Worm (Caenorhabditis elegans) whole organism, L3 larva: ENCODE data around the gene bgal-2.

Experiments
- R02D3.7 ChIP-seq: fragments of 150-350 bp; optimal IDR thresholded peaks from 2 replicates; lab custom pipeline; 2014; ENCODE audit warnings: missing biosample characterization, missing genetic modification characterization
- ZK546.5 ChIP-seq: sonication (generic microtip); optimal IDR thresholded peaks from 2 replicates; lab custom pipeline; 2017; ENCODE audit warnings: missing biosample characterization, missing genetic modification characterization
- aly-2 ChIP-seq: fragments of 150-350 bp; optimal IDR thresholded peaks from 2 replicates; lab custom pipeline; 2014; ENCODE audit warnings: missing biosample characterization, missing genetic modification characterization
- ama-1 ChIP-seq: fragments of 150-350 bp; optimal IDR thresholded peaks from 2 replicates; lab custom pipeline; 2018
- ceh-16 ChIP-seq: sonication (generic microtip); optimal IDR thresholded peaks from 2 replicates; lab custom pipeline; 2017; ENCODE audit warnings: missing biosample characterization, missing genetic modification characterization
- ceh-28 ChIP-seq: fragments of 150-350 bp; optimal IDR thresholded peaks from 2 replicates; lab custom pipeline; 2014; ENCODE audit warnings: missing biosample characterization, missing genetic modification reagents, missing genetic modification characterization
- ceh-82 ChIP-seq: fragments of 150-350 bp; optimal IDR thresholded peaks from 2 replicates; lab custom pipeline; 2014; ENCODE audit warnings: missing biosample characterization, missing genetic modification characterization
- ceh-9 ChIP-seq: sonication (generic microtip); optimal IDR thresholded peaks from 2 replicates; lab custom pipeline; 2018; ENCODE audit warnings: missing biosample characterization, missing genetic modification characterization
- daf-12 ChIP-seq: fragments of 150-350 bp; optimal IDR thresholded peaks from 2 replicates; lab custom pipeline; 2014; ENCODE audit warnings: missing biosample characterization, missing genetic modification reagents, missing genetic modification characterization
- egl-27 ChIP-seq: sonication (generic microtip); optimal IDR thresholded peaks from 4 replicates; lab custom pipeline; 2017; ENCODE audit warnings: missing biosample characterization, missing genetic modification reagents, missing genetic modification characterization
- egl-5 ChIP-seq: fragments of 150-350 bp; optimal IDR thresholded peaks from 2 replicates; lab custom pipeline; 2017; ENCODE audit warnings: missing biosample characterization, missing genetic modification reagents, missing genetic modification characterization, inconsistent platforms
- elt-1 ChIP-seq: fragments of 150-350 bp; optimal IDR thresholded peaks from 2 replicates; lab custom pipeline; 2014; ENCODE audit warnings: missing biosample characterization, missing genetic modification characterization
- elt-2 ChIP-seq: sonication (generic microtip); optimal IDR thresholded peaks from 2 replicates; lab custom pipeline; 2016; ENCODE audit warnings: missing genetic modification reagents, mild to moderate bottlenecking, missing genetic modification characterization, missing compliant biosample characterization
- elt-3 ChIP-seq, 3 experiments: fragments of 150-350 bp in 1 of 3; sonication (generic microtip) in 2 of 3; optimal IDR thresholded peaks; 2 replicates in 2 of 3; 4 replicates in 1 of 3; lab custom pipeline; 2014 to 2017; ENCODE audit warnings: missing biosample characterization in 3 of 3, missing genetic modification characterization in 3 of 3
- eor-1 ChIP-seq, 2 experiments: fragments of 150-350 bp; optimal IDR thresholded peaks; 2 replicates each; lab custom pipeline; 2014 to 2018; ENCODE audit warnings: missing biosample characterization in 2 of 2, missing genetic modification characterization in 2 of 2
- fkh-10 ChIP-seq: sonication (generic microtip); optimal IDR thresholded peaks from 2 replicates; lab custom pipeline; 2017; ENCODE audit warnings: missing biosample characterization, missing genetic modification reagents, missing genetic modification characterization
- fkh-2 ChIP-seq: fragments of 150-350 bp; optimal IDR thresholded peaks from 2 replicates; lab custom pipeline; 2014; ENCODE audit warnings: missing biosample characterization, missing genetic modification reagents, missing genetic modification characterization
- fos-1 ChIP-seq: fragments of 150-350 bp; optimal IDR thresholded peaks from 2 replicates; lab custom pipeline; 2014; ENCODE audit warnings: missing biosample characterization, missing genetic modification characterization
- hmg-11 ChIP-seq: sonication (generic microtip); optimal IDR thresholded peaks from 2 replicates; lab custom pipeline; 2016; ENCODE audit warnings: missing genetic modification characterization, missing compliant biosample characterization
- jun-1 ChIP-seq: fragments of 150-350 bp; optimal IDR thresholded peaks from 2 replicates; lab custom pipeline; 2014; ENCODE audit warnings: missing biosample characterization, missing genetic modification reagents, missing genetic modification characterization
- lin-15B ChIP-seq: fragments of 150-350 bp; optimal IDR thresholded peaks from 2 replicates; lab custom pipeline; 2014; ENCODE audit warnings: missing biosample characterization, missing genetic modification characterization
- lin-39 ChIP-seq: fragments of 150-350 bp; optimal IDR thresholded peaks from 2 replicates; lab custom pipeline; 2018; ENCODE audit warnings: missing biosample characterization, missing genetic modification reagents, missing genetic modification characterization
- lsy-12 ChIP-seq: sonication (generic microtip); optimal IDR thresholded peaks from 2 replicates; lab custom pipeline; 2016; ENCODE audit warnings: mild to moderate bottlenecking, missing genetic modification characterization, missing compliant biosample characterization
- mdl-1 ChIP-seq: fragments of 150-350 bp; optimal IDR thresholded peaks from 2 replicates; lab custom pipeline; 2014; ENCODE audit warnings: missing biosample characterization, missing genetic modification characterization
- mml-1 ChIP-seq: fragments of 150-350 bp; sonication (generic microtip); optimal IDR thresholded peaks from 3 replicates; lab custom pipeline; 2014; ENCODE audit warnings: missing biosample characterization, missing genetic modification characterization
- nfya-1 ChIP-seq: sonication (generic microtip); optimal IDR thresholded peaks from 2 replicates; lab custom pipeline; 2017; ENCODE audit warnings: missing genetic modification characterization, mild to moderate bottlenecking, missing compliant biosample characterization, antibody characterized with exemption, moderate library complexity; ENCODE audit not compliant: insufficient read depth
- nhr-11 ChIP-seq: fragments of 150-350 bp; optimal IDR thresholded peaks from 2 replicates; lab custom pipeline; 2014; ENCODE audit warnings: missing biosample characterization, missing genetic modification characterization
- nhr-12 ChIP-seq: fragments of 150-350 bp; optimal IDR thresholded peaks from 2 replicates; lab custom pipeline; 2014; ENCODE audit warnings: missing biosample characterization, missing genetic modification characterization
- nhr-23 ChIP-seq: fragments of 150-350 bp; optimal IDR thresholded peaks from 2 replicates; lab custom pipeline; 2014; ENCODE audit warnings: missing biosample characterization, missing genetic modification reagents, missing genetic modification characterization
- nhr-237 ChIP-seq: fragments of 150-350 bp; optimal IDR thresholded peaks from 2 replicates; lab custom pipeline; 2014; ENCODE audit warnings: missing biosample characterization, missing genetic modification characterization
- nhr-25 ChIP-seq: sonication (generic microtip); optimal IDR thresholded peaks from 2 replicates; lab custom pipeline; 2017; ENCODE audit warnings: missing biosample characterization, missing genetic modification characterization
- nhr-28 ChIP-seq: fragments of 150-350 bp; optimal IDR thresholded peaks from 2 replicates; lab custom pipeline; 2014; ENCODE audit warnings: missing biosample characterization, missing genetic modification characterization
- nhr-43 ChIP-seq: sonication (generic microtip); optimal IDR thresholded peaks from 2 replicates; lab custom pipeline; 2016; ENCODE audit warnings: mild to moderate bottlenecking, missing genetic modification characterization, missing compliant biosample characterization; ENCODE audit not compliant: poor library complexity, severe bottlenecking
- nhr-67 ChIP-seq: fragments of 150-350 bp; optimal IDR thresholded peaks from 2 replicates; lab custom pipeline; 2014; ENCODE audit warnings: missing biosample characterization, missing genetic modification characterization
- nhr-76 ChIP-seq: fragments of 150-350 bp; sonication (generic microtip); optimal IDR thresholded peaks from 5 replicates; lab custom pipeline; 2014; ENCODE audit warnings: missing biosample characterization, missing genetic modification characterization
- nhr-77 ChIP-seq: fragments of 150-350 bp; optimal IDR thresholded peaks from 2 replicates; lab custom pipeline; 2014; ENCODE audit warnings: missing biosample characterization, missing genetic modification characterization
- pha-4 ChIP-seq: fragments of 150-350 bp; optimal IDR thresholded peaks from 2 replicates; lab custom pipeline; 2014; ENCODE audit warnings: missing biosample characterization, missing genetic modification reagents, missing genetic modification characterization
- pqm-1 ChIP-seq: fragments of 150-350 bp; optimal IDR thresholded peaks from 2 replicates; lab custom pipeline; 2017; ENCODE audit warnings: missing biosample characterization, missing genetic modification characterization, inconsistent platforms
- sea-2 ChIP-seq: fragments of 150-350 bp; sonication (generic microtip); optimal IDR thresholded peaks from 4 replicates; lab custom pipeline; 2014; ENCODE audit warnings: missing biosample characterization, missing genetic modification reagents, missing genetic modification characterization
- skn-1 ChIP-seq: fragments of 150-350 bp; optimal IDR thresholded peaks from 2 replicates; lab custom pipeline; 2014; ENCODE audit warnings: missing biosample characterization, missing genetic modification characterization
- snpc-4 ChIP-seq: fragments of 150-350 bp; optimal IDR thresholded peaks from 2 replicates; lab custom pipeline; 2014; ENCODE audit warnings: missing biosample characterization, missing genetic modification characterization
- tbx-2 ChIP-seq: sonication (generic microtip); optimal IDR thresholded peaks from 2 replicates; lab custom pipeline; 2016; ENCODE audit warnings: mild to moderate bottlenecking, missing genetic modification characterization, missing compliant biosample characterization
- unc-39 ChIP-seq: sonication (generic microtip); optimal IDR thresholded peaks from 4 replicates; lab custom pipeline; 2017; ENCODE audit warnings: missing biosample characterization, missing genetic modification characterization
- unc-62 ChIP-seq: fragments of 150-350 bp; sonication (generic microtip); optimal IDR thresholded peaks from 4 replicates; lab custom pipeline; 2014; ENCODE audit warnings: missing biosample characterization, missing genetic modification reagents, missing genetic modification characterization
- zag-1 ChIP-seq: fragments of 150-350 bp; optimal IDR thresholded peaks from 2 replicates; lab custom pipeline; 2014; ENCODE audit warnings: missing biosample characterization, missing genetic modification characterization
- ztf-11 ChIP-seq: fragments of 150-350 bp; optimal IDR thresholded peaks from 2 replicates; lab custom pipeline; 2014; ENCODE audit warnings: missing biosample characterization, missing genetic modification characterization
- ztf-4 ChIP-seq: fragments of 150-350 bp; optimal IDR thresholded peaks from 2 replicates; lab custom pipeline; 2014; ENCODE audit warnings: missing biosample characterization, missing genetic modification characterization

Gene bgal-2

ce11 chrX:6740983-6741365, 43.2 kb upstream of the bgal-2 start:
- TF ChIP-seq nhr-77 (no peak), lin-15B (tag; lab: Kevin White, UChicago) (no peak), nhr-23 (tag; lab: Kevin White, UChicago) (no peak), nhr-11 (tag; lab: Kevin White, UChicago) (peak; percentile 76), nhr-12 (tag; lab: Kevin White, UChicago) (no peak), pha-4 (peak; percentile 81), unc-62 (GFP tag; lab: Kevin White, UChicago) (no peak), mml-1 (tag; lab: Kevin White, UChicago) (peak; percentile 78), nhr-28 (no peak), snpc-4 (tag; lab: Kevin White, UChicago) (no peak), nhr-25 (tag; lab: Kevin White, UChicago) (no peak), ceh-28 (peak; percentile 19), lin-39 (tag; lab: Kevin White, UChicago) (no peak), nhr-237 (tag; lab: Kevin White, UChicago) (no peak), elt-2 (tag; lab: Kevin White, UChicago) (no peak), nhr-67 (tag; lab: Kevin White, UChicago) (no peak), R02D3.7 (no peak), fos-1 (tag; lab: Kevin White, UChicago) (no peak), egl-5 (peak; percentile 22), nhr-43 (peak; percentile 61), ceh-16 (tag; lab: Kevin White, UChicago) (no peak)

- no peak for TF ChIP-seq snpc-4 (tag; lab: Kevin White, UChicago)
- no peak for TF ChIP-seq ceh-28
- no peak for TF ChIP-seq aly-2 (tag; lab: Kevin White, UChicago)
- TF ChIP-seq lsy-12 (tag; lab: Kevin White, UChicago) = no peak
- no peak for TF ChIP-seq jun-1 (tag; lab: Kevin White, UChicago)
- TF ChIP-seq ztf-4 (tag; lab: Kevin White, UChicago) = no peak
- no peak for TF ChIP-seq fkh-10
- TF ChIP-seq pha-4 = no peak
- no peak for TF ChIP-seq eor-1 (tag; optimal IDR thresholded peaks at IDR 0.05; lab: Kevin White, UChicago)
- TF ChIP-seq nhr-237 (tag; lab: Kevin White, UChicago) = no peak
- no peak for TF ChIP-seq ceh-9 (tag; lab: Kevin White, UChicago)
- TF ChIP-seq pqm-1 (tag; lab: Kevin White, UChicago) = no peak
- no peak for TF ChIP-seq fos-1 (tag; lab: Kevin White, UChicago)
- peak; percentile 95 for TF ChIP-seq nhr-43
- TF ChIP-seq egl-5 = no peak
- no peak for TF ChIP-seq nhr-67 (tag; lab: Kevin White, UChicago)
- TF ChIP-seq mml-1 (tag; lab: Kevin White, UChicago) = peak; percentile 32
- no peak for TF ChIP-seq tbx-2 (tag; lab: Kevin White, UChicago)
- TF ChIP-seq lin-39 (tag; lab: Kevin White, UChicago) = no peak
- no peak for TF ChIP-seq zag-1 (tag; lab: Kevin White, UChicago)
- TF ChIP-seq mdl-1 (tag; lab: Kevin White, UChicago) = peak; percentile 66
- TF ChIP-seq unc-62 (GFP tag; lab: Kevin White, UChicago) = peak; percentile 79
- no peak for TF ChIP-seq ceh-16 (tag; lab: Kevin White, UChicago)
- TF ChIP-seq fkh-2 (tag; lab: Kevin White, UChicago) = no peak
- peak in 1 of 3 experiments; percentile 23 for TF ChIP-seq elt-3 (tag; optimal IDR thresholded peaks at IDR 0.05; lab: Kevin White, UChicago)
- no peak for TF ChIP-seq unc-39 (tag; lab: Kevin White, UChicago)
- peak; percentile 57 for TF ChIP-seq ama-1
- no peak for TF ChIP-seq sea-2 (GFP tag; lab: Kevin White, UChicago)
- no peak for TF ChIP-seq nhr-77
- TF ChIP-seq lin-15B (tag; lab: Kevin White, UChicago) = no peak
- no peak for TF ChIP-seq elt-2 (tag; lab: Kevin White, UChicago)
- TF ChIP-seq ZK546.5 (tag; lab: Kevin White, UChicago) = no peak
- TF ChIP-seq elt-1 (tag; lab: Kevin White, UChicago) = no peak
- no peak for TF ChIP-seq nhr-12 (tag; lab: Kevin White, UChicago)
- no peak for TF ChIP-seq nhr-76 (tag; lab: Kevin White, UChicago)
- TF ChIP-seq ceh-82 (tag; lab: Kevin White, UChicago) = no peak
- TF ChIP-seq nhr-28 = no peak
- TF ChIP-seq hmg-11 (tag; lab: Kevin White, UChicago) = no peak
- TF ChIP-seq ztf-11 = no peak
- TF ChIP-seq nhr-11 (tag; lab: Kevin White, UChicago) = no peak
- TF ChIP-seq nfya-1 (tag; lab: Kevin White, UChicago) = peak; percentile 47
- no peak for TF ChIP-seq R02D3.7
- TF ChIP-seq skn-1 (tag; lab: Kevin White, UChicago) = no peak
- peak; percentile 96 for TF ChIP-seq nhr-23 (tag; lab: Kevin White, UChicago)
- TF ChIP-seq daf-12 (tag; lab: Kevin White, UChicago) = no peak
- no peak for TF ChIP-seq egl-27 (tag; lab: Kevin White, UChicago)
- TF ChIP-seq nhr-25 (tag; lab: Kevin White, UChicago) = peak; percentile 97
- TF ChIP-seq, all 47 proteins: peak for 9
Measured at ce11 chrX:6741532-6741931, 42.7 kb upstream of the bgal-2 start.
